Worm (Caenorhabditis elegans) whole organism, L4 larva: ENCODE data around the gene dct-5.
A peak's percentile ranks its signal among the peaks of the same experiment; 100 is the strongest.

Source experiments
- D1046.2 ChIP-seq: fragments of 200-800 bp; sonication (Bioruptor generic); IDR thresholded peaks from 2 replicates; pipeline ENCODE4 v1.3.6; 2022; ENCODE audit warnings: missing genetic modification characterization, missing compliant biosample characterization
- F37D6.2 ChIP-seq: sonication (generic microtip); optimal IDR thresholded peaks from 2 replicates; lab custom pipeline; 2016; ENCODE audit warnings: mild to moderate bottlenecking, missing genetic modification characterization, missing compliant biosample characterization
- F49E8.2 ChIP-seq: sonication (generic microtip); optimal IDR thresholded peaks from 2 replicates; lab custom pipeline; 2016; ENCODE audit warnings: missing compliant biosample characterization, mild to moderate bottlenecking, missing genetic modification characterization, borderline replicate concordance
- T26A8.4 ChIP-seq: fragments of 200-800 bp; sonication (Bioruptor generic); IDR thresholded peaks from 2 replicates; pipeline ENCODE4 v1.3.6; 2022; ENCODE audit warnings: missing genetic modification characterization, missing compliant biosample characterization
- Y48G9A.11 ChIP-seq: fragments of 200-800 bp; sonication (Bioruptor generic); IDR thresholded peaks from 2 replicates; pipeline ENCODE4 v1.3.6; 2022; ENCODE audit warnings: missing genetic modification reagents, missing genetic modification characterization, missing compliant biosample characterization
- aha-1 ChIP-seq: fragments of 150-350 bp; peaks from one replicate; lab custom pipeline; 2014; ENCODE audit warnings: missing biosample characterization, missing genetic modification characterization
- aly-2 ChIP-seq: sonication (generic microtip); optimal IDR thresholded peaks from 2 replicates; lab custom pipeline; 2018; ENCODE audit warnings: missing biosample characterization, missing genetic modification characterization
- ceh-44 ChIP-seq: fragments of 200-800 bp; sonication (Bioruptor generic); IDR thresholded peaks from 2 replicates; pipeline ENCODE4 v1.3.6; 2022; ENCODE audit warnings: missing genetic modification reagents, missing genetic modification characterization, missing compliant biosample characterization
- ceh-62 ChIP-seq: sonication (generic microtip); optimal IDR thresholded peaks from 2 replicates; lab custom pipeline; 2017; ENCODE audit warnings: missing biosample characterization, missing genetic modification characterization
- ceh-82 ChIP-seq: sonication (generic microtip); optimal IDR thresholded peaks from 2 replicates; lab custom pipeline; 2017; ENCODE audit warnings: missing biosample characterization, missing genetic modification characterization
- cey-2 ChIP-seq: sonication (generic microtip); optimal IDR thresholded peaks from 3 replicates; lab custom pipeline; 2017; ENCODE audit warnings: missing genetic modification characterization, mild to moderate bottlenecking, missing compliant biosample characterization, antibody characterized with exemption, borderline replicate concordance; ENCODE audit not compliant: insufficient read depth
- ctbp-1 ChIP-seq: fragments of 200-800 bp; sonication (Bioruptor generic); IDR thresholded peaks from 2 replicates; pipeline ENCODE4 v1.3.6; 2022; ENCODE audit warnings: missing genetic modification reagents, missing genetic modification characterization, missing compliant biosample characterization
- daf-16 ChIP-seq, 3 experiments: sonication (generic microtip); optimal IDR thresholded peaks; 2 replicates each; lab custom pipeline; 2016 to 2017; ENCODE audit warnings: missing genetic modification characterization in 3 of 3, missing genetic modification reagents in 3 of 3, mild to moderate bottlenecking in 2 of 3, missing compliant biosample characterization in 2 of 3, missing biosample characterization in 1 of 3, moderate library complexity in 1 of 3
- dmd-9 ChIP-seq: fragments of 200-800 bp; sonication (Bioruptor generic); IDR thresholded peaks from 2 replicates; pipeline ENCODE4 v1.3.6; 2022; ENCODE audit warnings: missing genetic modification reagents, missing genetic modification characterization, missing compliant biosample characterization
- dpl-1 ChIP-seq: fragments of 150-350 bp; optimal IDR thresholded peaks from 2 replicates; lab custom pipeline; 2014; ENCODE audit warnings: missing biosample characterization, missing genetic modification reagents, missing genetic modification characterization
- dve-1 ChIP-seq: sonication (generic microtip); optimal IDR thresholded peaks from 2 replicates; lab custom pipeline; 2017; ENCODE audit warnings: antibody characterized with exemption, mild to moderate bottlenecking, missing genetic modification characterization, missing compliant biosample characterization; ENCODE audit not compliant: insufficient read depth
- egl-27 ChIP-seq: sonication (generic microtip); optimal IDR thresholded peaks from 3 replicates; lab custom pipeline; 2017; ENCODE audit warnings: missing biosample characterization, missing genetic modification reagents, missing genetic modification characterization
- fkh-10 ChIP-seq: fragments of 150-350 bp; optimal IDR thresholded peaks from 2 replicates; lab custom pipeline; 2014; ENCODE audit warnings: missing biosample characterization, missing genetic modification reagents, missing genetic modification characterization
- hlh-30 ChIP-seq: sonication (generic microtip); optimal IDR thresholded peaks from 2 replicates; lab custom pipeline; 2017; ENCODE audit warnings: antibody characterized with exemption, mild to moderate bottlenecking, missing genetic modification characterization, missing compliant biosample characterization; ENCODE audit not compliant: insufficient read depth
- lim-7 ChIP-seq: fragments of 200-800 bp; sonication (Bioruptor generic); IDR thresholded peaks from 2 replicates; pipeline ENCODE4 v1.3.6; 2022; ENCODE audit warnings: missing genetic modification characterization, missing compliant biosample characterization
- lin-38 ChIP-seq: fragments of 200-800 bp; sonication (Bioruptor generic); IDR thresholded peaks from 2 replicates; pipeline ENCODE4 v1.3.6; 2022; ENCODE audit warnings: missing genetic modification reagents, missing genetic modification characterization, missing compliant biosample characterization
- lin-39 ChIP-seq: fragments of 150-350 bp; optimal IDR thresholded peaks from 2 replicates; lab custom pipeline; 2014; ENCODE audit warnings: missing biosample characterization, missing genetic modification reagents, missing genetic modification characterization
- mep-1 ChIP-seq: fragments of 150-350 bp; sonication (generic microtip); optimal IDR thresholded peaks from 3 replicates; lab custom pipeline; 2014; ENCODE audit warnings: missing biosample characterization, missing genetic modification characterization
- mes-2 ChIP-seq: sonication (generic microtip); optimal IDR thresholded peaks from 2 replicates; lab custom pipeline; 2016; ENCODE audit warnings: missing genotype, mild to moderate bottlenecking, missing genetic modification characterization, missing compliant biosample characterization; ENCODE audit not compliant: poor library complexity, severe bottlenecking
- mxl-3 ChIP-seq: fragments of 200-800 bp; sonication (Bioruptor generic); optimal IDR thresholded peaks from 2 replicates; lab custom pipeline; 2018; ENCODE audit warnings: mild to moderate bottlenecking, missing genetic modification characterization, missing compliant biosample characterization
- nhr-237 ChIP-seq: sonication (generic microtip); optimal IDR thresholded peaks from 2 replicates; lab custom pipeline; 2017; ENCODE audit warnings: missing biosample characterization, missing genetic modification characterization
- nhr-25 ChIP-seq: sonication (generic microtip); optimal IDR thresholded peaks from 2 replicates; lab custom pipeline; 2017; ENCODE audit warnings: missing genetic modification characterization, mild to moderate bottlenecking, missing compliant biosample characterization, antibody characterized with exemption, moderate library complexity, borderline replicate concordance; ENCODE audit not compliant: insufficient read depth
- nhr-28 ChIP-seq: fragments of 150-350 bp; optimal IDR thresholded peaks from 2 replicates; lab custom pipeline; 2014; ENCODE audit warnings: missing biosample characterization, missing genetic modification characterization
- pha-4 ChIP-seq, 2 experiments: fragments of 150-350 bp in 1 of 2; fragments of 200-800 bp in 1 of 2; sonication (Bioruptor generic) in 1 of 2; IDR thresholded peaks in 1 of 2; optimal IDR thresholded peaks in 1 of 2; 2 replicates each; pipeline versions ENCODE4 v1.3.6 to Lab custom; 2014 to 2022; ENCODE audit warnings: missing genetic modification characterization in 2 of 2, missing genetic modification reagents in 2 of 2, missing biosample characterization in 1 of 2, missing compliant biosample characterization in 1 of 2
- pqm-1 ChIP-seq: sonication (generic microtip); optimal IDR thresholded peaks from 2 replicates; lab custom pipeline; 2017; ENCODE audit warnings: missing biosample characterization, missing genetic modification characterization
- rbr-2 ChIP-seq: sonication (generic microtip); optimal IDR thresholded peaks from 2 replicates; lab custom pipeline; 2016; ENCODE audit warnings: missing genotype, missing genetic modification characterization, missing compliant biosample characterization
- saeg-2 ChIP-seq: fragments of 200-800 bp; sonication (Bioruptor generic); IDR thresholded peaks from 2 replicates; pipeline ENCODE4 v1.3.6; 2022; ENCODE audit warnings: missing genetic modification reagents, missing genetic modification characterization, missing compliant biosample characterization
- set-16 ChIP-seq: fragments of 200-800 bp; sonication (Bioruptor generic); IDR thresholded peaks from 2 replicates; pipeline ENCODE4 v1.3.6; 2022; ENCODE audit warnings: missing genetic modification reagents, missing genetic modification characterization, missing compliant biosample characterization
- spr-1 ChIP-seq: sonication (generic microtip); optimal IDR thresholded peaks from 2 replicates; lab custom pipeline; 2016; ENCODE audit warnings: mild to moderate bottlenecking, missing genetic modification characterization, missing compliant biosample characterization
- tra-1 ChIP-seq: fragments of 200-800 bp; sonication (Bioruptor generic); IDR thresholded peaks from 2 replicates; pipeline ENCODE4 v1.3.6; 2022; ENCODE audit warnings: missing genetic modification reagents, missing genetic modification characterization, missing compliant biosample characterization
- unc-39 ChIP-seq: sonication (generic microtip); optimal IDR thresholded peaks from 2 replicates; lab custom pipeline; 2017; ENCODE audit warnings: missing biosample characterization, missing genetic modification characterization
- unc-62 ChIP-seq, 3 experiments: fragments of 150-350 bp in 1 of 3; sonication (generic microtip); optimal IDR thresholded peaks in 2 of 3; peaks in 1 of 3; 1 replicate in 1 of 3; 2 replicates in 2 of 3; lab custom pipeline; 2014 to 2017; ENCODE audit warnings: missing biosample characterization in 3 of 3, missing genetic modification characterization in 3 of 3, missing genetic modification reagents in 3 of 3, missing genotype in 1 of 3
- zag-1 ChIP-seq: fragments of 150-350 bp; optimal IDR thresholded peaks from 2 replicates; lab custom pipeline; 2014; ENCODE audit warnings: missing biosample characterization, missing genetic modification characterization
- zfp-2 ChIP-seq: sonication (generic microtip); optimal IDR thresholded peaks from 2 replicates; lab custom pipeline; 2016; ENCODE audit warnings: mild to moderate bottlenecking, missing genetic modification characterization, missing compliant biosample characterization

dct-5 gene

ce11 chrII:5436833-5437232, at the start of gene dct-5:
dct-5 (minus strand) TSS chrII:5436933.
- no peak for TF ChIP-seq dve-1 (tag; lab: Kevin White, UChicago)

ce11 chrII:5481982-5482381, 45.2 kb upstream of the dct-5 start, which contains the start of gene cal-8:
cal-8 (minus strand) TSS chrII:5482041.
- TF ChIP-seq lin-38 (no peak), unc-62 (GFP tag; optimal IDR thresholded peaks at IDR 0.05 in 1 of 2; lab: Kevin White, UChicago) (peak in 1 of 2 experiments; percentile 98), unc-62 (tag; optimal IDR thresholded peaks at IDR 0.05; lab: Kevin White, UChicago) (no peak)

ce11 chrII:5478318-5478717, 41.6 kb upstream of the dct-5 start, which contains the start of gene F56D1.1:
F56D1.1 (plus strand) TSS chrII:5478618.
- no peak for TF ChIP-seq unc-62 (GFP tag; optimal IDR thresholded peaks at IDR 0.05 in 1 of 2; lab: Kevin White, UChicago)
- no peak for TF ChIP-seq unc-62 (tag; optimal IDR thresholded peaks at IDR 0.05; lab: Kevin White, UChicago)
- TF ChIP-seq pqm-1 (tag; lab: Kevin White, UChicago), result no peak
- no peak for TF ChIP-seq D1046.2 (GFP tag; lab: Robert Waterston, UW)

ce11 chrII:5474946-5475345, 38.2 kb upstream of the dct-5 start, which contains the start of gene ilcr-2:
ilcr-2 (plus strand) TSS chrII:5475246.
- no peak for TF ChIP-seq spr-1 (tag; lab: Kevin White, UChicago)
- TF ChIP-seq Y48G9A.11 (GFP tag; lab: Robert Waterston, UW), result no peak

- TF ChIP-seq unc-39 (tag; lab: Kevin White, UChicago) (no peak), ctbp-1 (GFP tag; lab: Robert Waterston, UW) (no peak), fkh-10 (GFP tag; lab: Kevin White, UChicago) (no peak), aly-2 (tag; lab: Kevin White, UChicago) (no peak), unc-62 (GFP tag; optimal IDR thresholded peaks at IDR 0.05 in 1 of 2; lab: Kevin White, UChicago) (peak in 1 of 2 experiments; percentile 24), unc-62 (tag; optimal IDR thresholded peaks at IDR 0.05; lab: Kevin White, UChicago) (no peak), cey-2 (tag; lab: Kevin White, UChicago) (no peak), dmd-9 (no peak), pha-4 (GFP tag; IDR thresholded peaks at IDR 0.05; lab: Robert Waterston, UW) (no peak), pha-4 (tag; optimal IDR thresholded peaks at IDR 0.05; lab: Kevin White, UChicago) (no peak), F49E8.2 (no peak), mes-2 (tag; lab: Kevin White, UChicago) (peak; percentile 72), set-16 (GFP tag; lab: Robert Waterston, UW) (no peak), ceh-62 (tag; lab: Kevin White, UChicago) (no peak), zag-1 (tag; lab: Kevin White, UChicago) (no peak), ceh-44 (GFP tag; lab: Robert Waterston, UW) (no peak), Y48G9A.11 (GFP tag; lab: Robert Waterston, UW) (no peak), lim-7 (GFP tag; lab: Robert Waterston, UW) (no peak), T26A8.4 (no peak), ceh-82 (tag; lab: Kevin White, UChicago) (no peak), aha-1 (tag; lab: Kevin White, UChicago) (peak; percentile 89), nhr-28 (tag; lab: Kevin White, UChicago) (peak; percentile 25), egl-27 (no peak), zfp-2 (tag; lab: Kevin White, UChicago) (no peak), hlh-30 (peak; percentile 44), dve-1 (tag; lab: Kevin White, UChicago) (peak; percentile 68), pqm-1 (tag; lab: Kevin White, UChicago) (no peak), mxl-3 (no peak), lin-39 (tag; lab: Kevin White, UChicago) (no peak), saeg-2 (GFP tag; lab: Robert Waterston, UW) (no peak), rbr-2 (tag; lab: Kevin White, UChicago) (peak; percentile 42), mep-1 (tag; lab: Kevin White, UChicago) (peak; percentile 38), nhr-237 (tag; lab: Kevin White, UChicago) (no peak), nhr-25 (peak; percentile 7), daf-16 (GFP tag; optimal IDR thresholded peaks at IDR 0.05; lab: Kevin White, UChicago) (no peak), daf-16 (tag; optimal IDR thresholded peaks at IDR 0.05; lab: Kevin White, UChicago) (peak; percentile 31), F37D6.2 (tag; lab: Kevin White, UChicago) (no peak), dpl-1 (peak; percentile 96), tra-1 (no peak)
These were observed 37.3 kb upstream of the dct-5 start, which contains the start of gene mrps-16 for ce11 chrII:5473946-5474423. mrps-16 (plus strand) TSS chrII:5474373.
